Fruit fly (Drosophila melanogaster) whole organism, embryonic: ENCODE data around the gene CG11882.

Source experiments
- Adf1 ChIP-seq: fragments of 200-800 bp; sonication (Bioruptor generic); IDR thresholded peaks from 2 replicates; pipeline ENCODE4 v1.3.6; 2022; ENCODE audit warnings: missing biosample characterization, missing genetic modification characterization
- Bteb2 ChIP-seq: fragments of 200-800 bp; sonication (Bioruptor generic); optimal IDR thresholded peaks from 2 replicates; lab custom pipeline; 2016; ENCODE audit warnings: missing biosample characterization, missing genetic modification characterization
- CG10462 ChIP-seq: fragments of 200-800 bp; sonication (Bioruptor generic); optimal IDR thresholded peaks from 2 replicates; lab custom pipeline; 2016; ENCODE audit warnings: missing biosample characterization, missing genetic modification characterization
- CG10543 ChIP-seq: fragments of 200-800 bp; sonication (Bioruptor generic); optimal IDR thresholded peaks from 3 replicates; lab custom pipeline; 2017; ENCODE audit warnings: missing biosample characterization, mild to moderate bottlenecking, missing genetic modification characterization, moderate library complexity
- CG11093 ChIP-seq: fragments of 200-800 bp; sonication (Bioruptor generic); IDR thresholded peaks from 3 replicates; pipeline ENCODE4 v1.3.6; 2022; ENCODE audit warnings: missing biosample characterization, missing genetic modification characterization
- CG11247 ChIP-seq: fragments of 200-800 bp; sonication (Bioruptor generic); IDR thresholded peaks from 2 replicates; pipeline ENCODE4 v1.3.6; 2022; ENCODE audit warnings: missing biosample characterization, missing genetic modification characterization
- CG11560 ChIP-seq: fragments of 200-800 bp; sonication (Bioruptor generic); IDR thresholded peaks from 3 replicates; pipeline ENCODE4 v1.3.6; 2022; ENCODE audit warnings: missing biosample characterization, missing genetic modification characterization
- CG12071 ChIP-seq: fragments of 200-800 bp; sonication (Bioruptor generic); optimal IDR thresholded peaks from 3 replicates; lab custom pipeline; 2018; ENCODE audit warnings: missing biosample characterization, mild to moderate bottlenecking, missing genetic modification characterization
- CG1233 ChIP-seq: fragments of 200-800 bp; sonication (Bioruptor generic); optimal IDR thresholded peaks from 4 replicates; lab custom pipeline; 2018; ENCODE audit warnings: missing biosample characterization, mild to moderate bottlenecking, missing genetic modification characterization
- CG12659 ChIP-seq: fragments of 200-800 bp; sonication (Bioruptor generic); optimal IDR thresholded peaks from 3 replicates; lab custom pipeline; 2017; ENCODE audit warnings: mild to moderate bottlenecking, missing biosample characterization, missing genetic modification reagents, missing genetic modification characterization
- CG12769 ChIP-seq: fragments of 200-800 bp; sonication (Bioruptor generic); optimal IDR thresholded peaks from 2 replicates; lab custom pipeline; 2019; ENCODE audit warnings: missing biosample characterization, mild to moderate bottlenecking, missing genetic modification characterization, moderate library complexity
- CG1602 ChIP-seq: fragments of 200-800 bp; sonication (Bioruptor generic); optimal IDR thresholded peaks from 3 replicates; lab custom pipeline; 2016; ENCODE audit warnings: missing biosample characterization, missing genetic modification characterization
- CG17385 ChIP-seq: fragments of 200-800 bp; sonication (Bioruptor generic); optimal IDR thresholded peaks from 3 replicates; lab custom pipeline; 2018; ENCODE audit warnings: missing biosample characterization, mild to moderate bottlenecking, missing genetic modification characterization
- CG18262 ChIP-seq: fragments of 200-800 bp; optimal IDR thresholded peaks from 3 replicates; lab custom pipeline; 2019; ENCODE audit warnings: missing biosample characterization, mild to moderate bottlenecking, missing genetic modification characterization, moderate library complexity
- CG2120 ChIP-seq: fragments of 200-800 bp; sonication (Bioruptor generic); optimal IDR thresholded peaks from 3 replicates; lab custom pipeline; 2016; ENCODE audit warnings: missing biosample characterization, missing genetic modification characterization
- CG3065 ChIP-seq: fragments of 200-800 bp; sonication (Bioruptor generic); optimal IDR thresholded peaks from 2 replicates; lab custom pipeline; 2016; ENCODE audit warnings: missing biosample characterization, missing genetic modification characterization
- CG31441 ChIP-seq: fragments of 200-800 bp; sonication (Bioruptor generic); IDR thresholded peaks from 2 replicates; pipeline ENCODE4 v1.3.6; 2022; ENCODE audit warnings: missing biosample characterization, missing genetic modification characterization
- CG32767 ChIP-seq: fragments of 200-800 bp; sonication (Bioruptor generic); IDR thresholded peaks from 2 replicates; pipeline ENCODE4 v1.3.6; 2022; ENCODE audit warnings: missing biosample characterization, missing genetic modification characterization
- CG3281 ChIP-seq: fragments of 200-800 bp; sonication (Bioruptor generic); optimal IDR thresholded peaks from 3 replicates; lab custom pipeline; 2017; ENCODE audit warnings: missing biosample characterization, mild to moderate bottlenecking, missing genetic modification characterization
- CG4820 ChIP-seq: fragments of 200-800 bp; sonication (Bioruptor generic); optimal IDR thresholded peaks from 3 replicates; lab custom pipeline; 2016; ENCODE audit warnings: missing biosample characterization, missing genetic modification characterization
- CG7271 ChIP-seq: fragments of 200-800 bp; sonication (Bioruptor generic); optimal IDR thresholded peaks from 2 replicates; lab custom pipeline; 2018; ENCODE audit warnings: missing biosample characterization, mild to moderate bottlenecking, missing genetic modification characterization, moderate library complexity
- CG9609 ChIP-seq: fragments of 200-800 bp; sonication (Bioruptor generic); optimal IDR thresholded peaks from 3 replicates; lab custom pipeline; 2016; ENCODE audit warnings: missing biosample characterization, missing genetic modification characterization
- CHES-1-like ChIP-seq: fragments of 200-800 bp; sonication (Bioruptor generic); optimal IDR thresholded peaks from 2 replicates; lab custom pipeline; 2016; ENCODE audit warnings: missing biosample characterization, missing genetic modification characterization
- CTCF ChIP-seq: fragments of 200-800 bp; sonication (Bioruptor generic); optimal IDR thresholded peaks from 2 replicates; lab custom pipeline; 2017; ENCODE audit warnings: missing biosample characterization, mild to moderate bottlenecking, missing genetic modification characterization, moderate library complexity
- CrebB ChIP-seq: fragments of 200-800 bp; sonication (Bioruptor generic); optimal IDR thresholded peaks from 3 replicates; lab custom pipeline; 2018; ENCODE audit warnings: missing biosample characterization, mild to moderate bottlenecking, missing genetic modification characterization
- Dek ChIP-seq: fragments of 200-800 bp; sonication (Bioruptor generic); optimal IDR thresholded peaks from 3 replicates; lab custom pipeline; 2019; ENCODE audit warnings: missing biosample characterization, mild to moderate bottlenecking, missing genetic modification characterization, moderate library complexity
- Elba2 ChIP-seq: fragments of 200-800 bp; sonication (Bioruptor generic); optimal IDR thresholded peaks from 3 replicates; lab custom pipeline; 2016; ENCODE audit warnings: missing biosample characterization, missing genetic modification characterization
- Fer1 ChIP-seq: fragments of 200-800 bp; sonication (Bioruptor generic); optimal IDR thresholded peaks from 2 replicates; lab custom pipeline; 2017; ENCODE audit warnings: missing biosample characterization, mild to moderate bottlenecking, missing genetic modification characterization
- HHEX ChIP-seq: fragments of 200-800 bp; sonication (Bioruptor generic); optimal IDR thresholded peaks from 3 replicates; lab custom pipeline; 2017; ENCODE audit warnings: missing biosample characterization, mild to moderate bottlenecking, missing genetic modification characterization, missing genetic modification reagents
- Hr39 ChIP-seq: fragments of >200 bp; optimal IDR thresholded peaks from 2 replicates; lab custom pipeline; 2017
- Kr ChIP-seq: fragments of 200-800 bp; sonication (Bioruptor generic); optimal IDR thresholded peaks from 2 replicates; lab custom pipeline; 2017; ENCODE audit warnings: missing biosample characterization, mild to moderate bottlenecking, missing genetic modification characterization
- Meics ChIP-seq: fragments of 200-800 bp; sonication (Bioruptor generic); optimal IDR thresholded peaks from 2 replicates; lab custom pipeline; 2017; ENCODE audit warnings: missing biosample characterization, mild to moderate bottlenecking, missing genetic modification characterization
- Rfx ChIP-seq: fragments of 200-800 bp; sonication (Bioruptor generic); IDR thresholded peaks from 2 replicates; pipeline ENCODE4 v1.3.6; 2022; ENCODE audit warnings: missing biosample characterization, missing genetic modification characterization
- Usf ChIP-seq: fragments of 200-800 bp; sonication (Bioruptor generic); optimal IDR thresholded peaks from 2 replicates; lab custom pipeline; 2017; ENCODE audit warnings: missing genotype, missing biosample characterization, missing genetic modification characterization
- Xbp1 ChIP-seq: fragments of 200-800 bp; sonication (Bioruptor generic); optimal IDR thresholded peaks from 3 replicates; lab custom pipeline; 2016; ENCODE audit warnings: missing biosample characterization, mild to moderate bottlenecking, missing genetic modification characterization
- chm ChIP-seq: fragments of 200-800 bp; sonication (Bioruptor generic); IDR thresholded peaks from 2 replicates; pipeline ENCODE4 v1.3.6; 2022; ENCODE audit warnings: missing biosample characterization, missing genetic modification characterization
- danr ChIP-seq: fragments of 200-800 bp; sonication (Bioruptor generic); IDR thresholded peaks from 2 replicates; pipeline ENCODE4 v1.3.6; 2022; ENCODE audit warnings: missing biosample characterization, missing genetic modification characterization
- ewg ChIP-seq: fragments of 200-800 bp; sonication (Bioruptor generic); optimal IDR thresholded peaks from 3 replicates; lab custom pipeline; 2017; ENCODE audit warnings: mild to moderate bottlenecking, missing biosample characterization, missing genetic modification reagents, missing genetic modification characterization
- hth ChIP-seq: fragments of >200 bp; optimal IDR thresholded peaks from 2 replicates; lab custom pipeline; 2017; ENCODE audit warnings: inconsistent platforms
- jumu ChIP-seq: fragments of 200-800 bp; sonication (Bioruptor generic); optimal IDR thresholded peaks from 3 replicates; lab custom pipeline; 2016; ENCODE audit warnings: missing biosample characterization, missing genetic modification characterization
- kay ChIP-seq: fragments of 200-800 bp; sonication (Bioruptor generic); optimal IDR thresholded peaks from 2 replicates; lab custom pipeline; 2016; ENCODE audit warnings: missing biosample characterization, missing genetic modification characterization
- kni ChIP-seq: fragments of 200-800 bp; sonication (Bioruptor generic); optimal IDR thresholded peaks from 3 replicates; lab custom pipeline; 2017; ENCODE audit warnings: mild to moderate bottlenecking, missing biosample characterization, missing genetic modification reagents, missing genetic modification characterization
- lola ChIP-seq, 3 experiments: fragments of >200 bp in 2 of 3; fragments of 200-800 bp in 1 of 3; sonication (Bioruptor generic) in 1 of 3; optimal IDR thresholded peaks; 2 replicates each; lab custom pipeline; 2017 to 2019; ENCODE audit warnings: missing biosample characterization in 3 of 3, missing genetic modification characterization in 3 of 3, mild to moderate bottlenecking in 1 of 3, moderate library complexity in 1 of 3
- pan ChIP-seq, 4 experiments: fragments of >200 bp in 3 of 4; fragments of 200-800 bp in 1 of 4; sonication (Bioruptor generic) in 1 of 4; optimal IDR thresholded peaks in 3 of 4; IDR thresholded peaks in 1 of 4; 2 replicates each; pipeline versions ENCODE4 v1.3.6 to Lab custom; 2017 to 2022; ENCODE audit warnings: missing biosample characterization in 2 of 4, missing genetic modification characterization in 2 of 4, mixed read lengths in 1 of 4
- pho ChIP-seq: fragments of 200-800 bp; sonication (Bioruptor generic); optimal IDR thresholded peaks from 2 replicates; lab custom pipeline; 2016; ENCODE audit warnings: missing biosample characterization, missing genetic modification characterization
- phol ChIP-seq: fragments of 200-800 bp; sonication (Bioruptor generic); optimal IDR thresholded peaks from 3 replicates; lab custom pipeline; 2018; ENCODE audit warnings: missing biosample characterization, mild to moderate bottlenecking, missing genetic modification characterization, moderate library complexity
- psq ChIP-seq: fragments of 200-800 bp; sonication (Bioruptor generic); optimal IDR thresholded peaks from 2 replicates; lab custom pipeline; 2017; ENCODE audit warnings: missing biosample characterization, missing genetic modification characterization
- tap ChIP-seq: fragments of 200-800 bp; optimal IDR thresholded peaks from 3 replicates; lab custom pipeline; 2019; ENCODE audit warnings: missing biosample characterization, mild to moderate bottlenecking, missing genetic modification characterization, moderate library complexity
- tgo ChIP-seq: fragments of 200-800 bp; sonication (Bioruptor generic); IDR thresholded peaks from 3 replicates; pipeline ENCODE4 v1.3.6; 2022; ENCODE audit warnings: missing biosample characterization, missing genetic modification characterization
- tin ChIP-seq: fragments of 200-800 bp; sonication (Bioruptor generic); optimal IDR thresholded peaks from 3 replicates; lab custom pipeline; 2016; ENCODE audit warnings: missing biosample characterization, missing genetic modification characterization
- zen ChIP-seq: fragments of 200-800 bp; sonication (Bioruptor generic); optimal IDR thresholded peaks from 3 replicates; lab custom pipeline; 2018; ENCODE audit warnings: missing biosample characterization, mild to moderate bottlenecking, missing genetic modification characterization, moderate library complexity
- zf30C ChIP-seq: fragments of 200-800 bp; sonication (Bioruptor generic); optimal IDR thresholded peaks from 3 replicates; lab custom pipeline; 2018; ENCODE audit warnings: missing biosample characterization, mild to moderate bottlenecking, missing genetic modification characterization

The CG11882 gene

dm6 chr3R:29124128-29124527 lies 23.8 kb downstream of the CG11882 start (continued):
- TF ChIP-seq CG12071 (GFP tag; lab: Kevin White, UChicago) (peak; percentile 28), zf30C (GFP tag; lab: Kevin White, UChicago) (no peak), psq (GFP tag; lab: Kevin White, UChicago) (no peak), Meics (peak; percentile 38), CG9609 (GFP tag; lab: Kevin White, UChicago) (peak; percentile 4), Kr (GFP tag; lab: Kevin White, UChicago) (no peak), Xbp1 (GFP tag; lab: Kevin White, UChicago) (peak; percentile 64), CG31441 (no peak; the same call in 1 of the 2 replicates), danr (GFP tag; lab: Robert Waterston, UW) (no peak; the same call in 1 of the 2 replicates), CG10462 (peak; percentile 14), CG10543 (GFP tag; lab: Kevin White, UChicago) (peak; percentile 11), HHEX (peak; percentile 45), tin (GFP tag; lab: Kevin White, UChicago) (peak; percentile 32), phol (peak; percentile 70), Fer1 (GFP tag; lab: Kevin White, UChicago) (peak; percentile 30), CG12769 (tag; lab: Kevin White, UChicago) (peak; percentile 79), CG11247 (GFP tag; lab: Robert Waterston, UW) (peak; percentile 74), ewg (GFP tag; lab: Kevin White, UChicago) (peak; percentile 42), Rfx (GFP tag; lab: Robert Waterston, UW) (peak; percentile 84), kay (GFP tag; lab: Kevin White, UChicago) (no peak), CG17385 (GFP tag; lab: Kevin White, UChicago) (peak; percentile 51), CG11093 (GFP tag; lab: Robert Waterston, UW) (peak; percentile 64; the same call in 2 of the 3 replicates), CG2120 (GFP tag; lab: Kevin White, UChicago) (peak; percentile 71), CG32767 (GFP tag; lab: Robert Waterston, UW) (peak; percentile 56; the same call in 1 of the 2 replicates), CG1233 (GFP tag; lab: Kevin White, UChicago) (peak; percentile 53), CG4820 (peak; percentile 49), hth (lab: Kevin White, UChicago) (no peak), CHES-1-like (GFP tag; lab: Kevin White, UChicago) (peak; percentile 68), pho (peak; percentile 49), Bteb2 (GFP tag; lab: Kevin White, UChicago) (no peak), jumu (GFP tag; lab: Kevin White, UChicago) (peak; percentile 77), pan (optimal IDR thresholded peaks at IDR 0.05; lab: Kevin White, UChicago) (no peak), pan (GFP tag; optimal IDR thresholded peaks at IDR 0.05 in 1 of 2, IDR thresholded peaks at IDR 0.05 in 1 of 2) (peak in 1 of 2 experiments; percentile 76), CG3065 (no peak), lola (GFP tag; optimal IDR thresholded peaks at IDR 0.05; lab: Kevin White, UChicago) (peak in 1 of 3 experiments; percentile 34), Hr39 (lab: Kevin White, UChicago) (no peak), CG18262 (tag; lab: Kevin White, UChicago) (peak; percentile 63), CTCF (GFP tag; lab: Kevin White, UChicago) (no peak), CG11560 (tag; lab: Robert Waterston, UW) (0 out of 3 replicates have a peak, but pooled peaks have one; percentile 37), zen (peak; percentile 60), kni (GFP tag; lab: Kevin White, UChicago) (no peak), Elba2 (GFP tag; lab: Kevin White, UChicago) (no peak), Usf (GFP tag; lab: Kevin White, UChicago) (peak; percentile 2), tgo (GFP tag; lab: Robert Waterston, UW) (peak; percentile 73), CG3281 (GFP tag; lab: Kevin White, UChicago) (peak; percentile 39), CG1602 (GFP tag; lab: Kevin White, UChicago) (peak; percentile 57), chm (GFP tag; lab: Robert Waterston, UW) (peak; percentile 75), CG7271 (no peak), tap (tag; lab: Kevin White, UChicago) (no peak), CrebB (tag; lab: Kevin White, UChicago) (no peak), Adf1 (GFP tag; lab: Robert Waterston, UW) (no peak), CG12659 (peak; percentile 20), Dek (tag; lab: Kevin White, UChicago) (peak; percentile 32)
